Worm (Caenorhabditis elegans) whole organism, L4 larva: ENCODE data around the gene tir-1.
A peak's percentile ranks its signal among the peaks of the same experiment; 100 is the strongest.
"Not testable (repeated sequence)": the region's sequence is repeated elsewhere in the genome, so short reads cannot be mapped to it uniquely, and the experiment has no call there.

ENCODE experiments used
- D1046.2 ChIP-seq: fragments of 200-800 bp; sonication (Bioruptor generic); IDR thresholded peaks from 2 replicates; pipeline ENCODE4 v1.3.6; 2022; ENCODE audit warnings: missing genetic modification characterization, missing compliant biosample characterization
- T20F7.1 ChIP-seq: fragments of 200-800 bp; sonication (Bioruptor generic); optimal IDR thresholded peaks from 2 replicates; lab custom pipeline; 2018; ENCODE audit warnings: mild to moderate bottlenecking, missing genetic modification characterization, missing compliant biosample characterization
- T26A8.4 ChIP-seq: fragments of 200-800 bp; sonication (Bioruptor generic); IDR thresholded peaks from 2 replicates; pipeline ENCODE4 v1.3.6; 2022; ENCODE audit warnings: missing genetic modification characterization, missing compliant biosample characterization
- ZK337.2 ChIP-seq: fragments of 200-800 bp; sonication (Bioruptor generic); IDR thresholded peaks from 2 replicates; pipeline ENCODE4 v1.3.6; 2022; ENCODE audit warnings: missing genetic modification reagents, missing genetic modification characterization, missing compliant biosample characterization
- ceh-20 ChIP-seq: fragments of 200-800 bp; sonication (Bioruptor generic); IDR thresholded peaks from 2 replicates; pipeline ENCODE4 v1.3.6; 2022; ENCODE audit warnings: missing genetic modification reagents, missing genetic modification characterization, missing compliant biosample characterization
- ceh-44 ChIP-seq: fragments of 200-800 bp; sonication (Bioruptor generic); IDR thresholded peaks from 2 replicates; pipeline ENCODE4 v1.3.6; 2022; ENCODE audit warnings: missing genetic modification reagents, missing genetic modification characterization, missing compliant biosample characterization
- ceh-82 ChIP-seq: sonication (generic microtip); optimal IDR thresholded peaks from 2 replicates; lab custom pipeline; 2017; ENCODE audit warnings: missing biosample characterization, missing genetic modification characterization
- ctbp-1 ChIP-seq: fragments of 200-800 bp; sonication (Bioruptor generic); IDR thresholded peaks from 2 replicates; pipeline ENCODE4 v1.3.6; 2022; ENCODE audit warnings: missing genetic modification reagents, missing genetic modification characterization, missing compliant biosample characterization
- daf-16 ChIP-seq, 3 experiments: sonication (generic microtip); optimal IDR thresholded peaks; 2 replicates each; lab custom pipeline; 2016 to 2017; ENCODE audit warnings: missing genetic modification characterization in 3 of 3, missing genetic modification reagents in 3 of 3, mild to moderate bottlenecking in 2 of 3, missing compliant biosample characterization in 2 of 3, missing biosample characterization in 1 of 3, moderate library complexity in 1 of 3
- daf-8 ChIP-seq: fragments of 200-800 bp; sonication (Bioruptor generic); IDR thresholded peaks from 2 replicates; pipeline ENCODE4 v1.3.6; 2022; ENCODE audit warnings: missing genetic modification characterization, missing compliant biosample characterization
- dmd-6 ChIP-seq: fragments of 200-800 bp; sonication (Bioruptor generic); IDR thresholded peaks from 2 replicates; pipeline ENCODE4 v1.3.6; 2022; ENCODE audit warnings: missing genetic modification reagents, missing genetic modification characterization, missing compliant biosample characterization
- dmd-9 ChIP-seq: fragments of 200-800 bp; sonication (Bioruptor generic); IDR thresholded peaks from 2 replicates; pipeline ENCODE4 v1.3.6; 2022; ENCODE audit warnings: missing genetic modification reagents, missing genetic modification characterization, missing compliant biosample characterization
- dpl-1 ChIP-seq: fragments of 150-350 bp; optimal IDR thresholded peaks from 2 replicates; lab custom pipeline; 2014; ENCODE audit warnings: missing biosample characterization, missing genetic modification reagents, missing genetic modification characterization
- dve-1 ChIP-seq: sonication (generic microtip); optimal IDR thresholded peaks from 2 replicates; lab custom pipeline; 2017; ENCODE audit warnings: antibody characterized with exemption, mild to moderate bottlenecking, missing genetic modification characterization, missing compliant biosample characterization; ENCODE audit not compliant: insufficient read depth
- egl-43 ChIP-seq: fragments of 200-800 bp; sonication (Bioruptor generic); IDR thresholded peaks from 2 replicates; pipeline ENCODE4 v1.3.6; 2022; ENCODE audit warnings: missing genetic modification reagents, missing genetic modification characterization, missing compliant biosample characterization
- fos-1 ChIP-seq: fragments of 150-350 bp; optimal IDR thresholded peaks from 2 replicates; lab custom pipeline; 2014; ENCODE audit warnings: missing biosample characterization, missing genetic modification characterization
- gei-8 ChIP-seq: fragments of 200-800 bp; sonication (Bioruptor generic); optimal IDR thresholded peaks from 2 replicates; lab custom pipeline; 2018; ENCODE audit warnings: mild to moderate bottlenecking, missing genetic modification characterization, missing compliant biosample characterization
- hlh-11 ChIP-seq: fragments of 200-800 bp; sonication (Bioruptor generic); optimal IDR thresholded peaks from 2 replicates; lab custom pipeline; 2018; ENCODE audit warnings: mild to moderate bottlenecking, missing genetic modification characterization, missing compliant biosample characterization
- hmg-1.1 ChIP-seq: fragments of 200-800 bp; sonication (Bioruptor generic); IDR thresholded peaks from 2 replicates; pipeline ENCODE4 v1.3.6; 2022; ENCODE audit warnings: missing genetic modification reagents, missing genetic modification characterization, missing compliant biosample characterization
- jun-1 ChIP-seq: fragments of 150-350 bp; optimal IDR thresholded peaks from 2 replicates; lab custom pipeline; 2014; ENCODE audit warnings: missing biosample characterization, missing genetic modification reagents, missing genetic modification characterization
- lin-29 ChIP-seq: fragments of 200-800 bp; sonication (Bioruptor generic); IDR thresholded peaks from 2 replicates; pipeline ENCODE4 v1.3.6; 2022; ENCODE audit warnings: missing genetic modification reagents, missing genetic modification characterization, missing compliant biosample characterization
- lin-38 ChIP-seq: fragments of 200-800 bp; sonication (Bioruptor generic); IDR thresholded peaks from 2 replicates; pipeline ENCODE4 v1.3.6; 2022; ENCODE audit warnings: missing genetic modification reagents, missing genetic modification characterization, missing compliant biosample characterization
- lsy-2 ChIP-seq, 2 experiments: fragments of 150-350 bp in 1 of 2; sonication (generic microtip) in 1 of 2; optimal IDR thresholded peaks; 2 replicates each; lab custom pipeline; 2014 to 2017; ENCODE audit warnings: missing biosample characterization in 2 of 2, missing genetic modification characterization in 2 of 2
- madf-9 ChIP-seq: fragments of 200-800 bp; sonication (Bioruptor generic); conservative IDR thresholded peaks from 2 replicates; pipeline ENCODE4 v1.3.6; 2022; ENCODE audit warnings: missing genetic modification reagents, missing genetic modification characterization, missing compliant biosample characterization
- mdt-29 ChIP-seq: fragments of 200-800 bp; sonication (Bioruptor generic); IDR thresholded peaks from 2 replicates; pipeline ENCODE4 v1.3.6; 2022; ENCODE audit warnings: missing genetic modification reagents, missing genetic modification characterization, missing compliant biosample characterization
- mep-1 ChIP-seq: fragments of 150-350 bp; sonication (generic microtip); optimal IDR thresholded peaks from 3 replicates; lab custom pipeline; 2014; ENCODE audit warnings: missing biosample characterization, missing genetic modification characterization
- mes-2 ChIP-seq: sonication (generic microtip); optimal IDR thresholded peaks from 2 replicates; lab custom pipeline; 2016; ENCODE audit warnings: missing genotype, mild to moderate bottlenecking, missing genetic modification characterization, missing compliant biosample characterization; ENCODE audit not compliant: poor library complexity, severe bottlenecking
- mxl-2 ChIP-seq: fragments of 200-800 bp; sonication (Bioruptor generic); conservative IDR thresholded peaks from 2 replicates; pipeline ENCODE4 v1.3.6; 2022; ENCODE audit warnings: missing genetic modification reagents, missing genetic modification characterization, missing compliant biosample characterization
- mxl-3 ChIP-seq: fragments of 200-800 bp; sonication (Bioruptor generic); optimal IDR thresholded peaks from 2 replicates; lab custom pipeline; 2018; ENCODE audit warnings: mild to moderate bottlenecking, missing genetic modification characterization, missing compliant biosample characterization
- nhr-28 ChIP-seq: fragments of 150-350 bp; optimal IDR thresholded peaks from 2 replicates; lab custom pipeline; 2014; ENCODE audit warnings: missing biosample characterization, missing genetic modification characterization
- nhr-41 ChIP-seq: fragments of 200-800 bp; sonication (Bioruptor generic); IDR thresholded peaks from 2 replicates; pipeline ENCODE4 v1.3.6; 2022; ENCODE audit warnings: missing genetic modification reagents, missing genetic modification characterization, missing compliant biosample characterization
- nhr-42 ChIP-seq: fragments of 200-800 bp; sonication (Bioruptor generic); IDR thresholded peaks from 2 replicates; pipeline ENCODE4 v1.3.6; 2022; ENCODE audit warnings: missing genetic modification characterization, missing compliant biosample characterization
- nhr-76 ChIP-seq: fragments of 150-350 bp; optimal IDR thresholded peaks from 2 replicates; lab custom pipeline; 2014; ENCODE audit warnings: missing biosample characterization, missing genetic modification characterization
- pha-4 ChIP-seq, 2 experiments: fragments of 150-350 bp in 1 of 2; fragments of 200-800 bp in 1 of 2; sonication (Bioruptor generic) in 1 of 2; IDR thresholded peaks in 1 of 2; optimal IDR thresholded peaks in 1 of 2; 2 replicates each; pipeline versions ENCODE4 v1.3.6 to Lab custom; 2014 to 2022; ENCODE audit warnings: missing genetic modification characterization in 2 of 2, missing genetic modification reagents in 2 of 2, missing biosample characterization in 1 of 2, missing compliant biosample characterization in 1 of 2
- php-3 ChIP-seq: fragments of 200-800 bp; sonication (Bioruptor generic); IDR thresholded peaks from 2 replicates; pipeline ENCODE4 v1.3.6; 2022; ENCODE audit warnings: missing genetic modification reagents, missing genetic modification characterization, missing compliant biosample characterization
- rbr-2 ChIP-seq: sonication (generic microtip); optimal IDR thresholded peaks from 2 replicates; lab custom pipeline; 2016; ENCODE audit warnings: missing genotype, missing genetic modification characterization, missing compliant biosample characterization
- saeg-2 ChIP-seq: fragments of 200-800 bp; sonication (Bioruptor generic); IDR thresholded peaks from 2 replicates; pipeline ENCODE4 v1.3.6; 2022; ENCODE audit warnings: missing genetic modification reagents, missing genetic modification characterization, missing compliant biosample characterization
- spr-1 ChIP-seq: sonication (generic microtip); optimal IDR thresholded peaks from 2 replicates; lab custom pipeline; 2016; ENCODE audit warnings: mild to moderate bottlenecking, missing genetic modification characterization, missing compliant biosample characterization
- tag-97 ChIP-seq: fragments of 200-800 bp; sonication (Bioruptor generic); IDR thresholded peaks from 2 replicates; pipeline ENCODE4 v1.3.6; 2022; ENCODE audit warnings: missing genetic modification characterization, missing compliant biosample characterization
- tra-1 ChIP-seq: fragments of 200-800 bp; sonication (Bioruptor generic); IDR thresholded peaks from 2 replicates; pipeline ENCODE4 v1.3.6; 2022; ENCODE audit warnings: missing genetic modification reagents, missing genetic modification characterization, missing compliant biosample characterization
- unc-130 ChIP-seq: sonication (generic microtip); optimal IDR thresholded peaks from 2 replicates; lab custom pipeline; 2016; ENCODE audit warnings: missing genetic modification reagents, missing genetic modification characterization, missing compliant biosample characterization
- vab-7 ChIP-seq: fragments of 200-800 bp; sonication (Bioruptor generic); IDR thresholded peaks from 2 replicates; pipeline ENCODE4 v1.3.6; 2022; ENCODE audit warnings: missing genetic modification reagents, missing genetic modification characterization, missing compliant biosample characterization
- ztf-11 ChIP-seq: fragments of 150-350 bp; optimal IDR thresholded peaks from 2 replicates; lab custom pipeline; 2014; ENCODE audit warnings: missing biosample characterization, missing genetic modification characterization

Gene tir-1

ce11 chrIII:3862918-3863385 lies 38.5 kb downstream of the tir-1 start, which contains the start of gene brc-1 (continued):
- TF ChIP-seq mxl-3 (peak; percentile 59), ceh-82 (tag; lab: Kevin White, UChicago) (no peak), lin-38 (GFP tag; lab: Robert Waterston, UW) (peak; percentile 97), nhr-28 (peak; percentile 77), tag-97 (GFP tag; lab: Robert Waterston, UW) (no peak), dmd-9 (GFP tag; lab: Robert Waterston, UW) (peak; percentile 75), spr-1 (tag; lab: Kevin White, UChicago) (peak; percentile 15), ztf-11 (no peak), daf-16 (GFP tag; optimal IDR thresholded peaks at IDR 0.05; lab: Kevin White, UChicago) (peak in 1 of 2 experiments; percentile 41), daf-16 (tag; optimal IDR thresholded peaks at IDR 0.05; lab: Kevin White, UChicago) (peak; percentile 50), unc-130 (no peak), T20F7.1 (GFP tag; lab: Kevin White, UChicago) (peak; percentile 73), nhr-76 (tag; lab: Kevin White, UChicago) (no peak), fos-1 (tag; lab: Kevin White, UChicago) (no peak), jun-1 (peak; percentile 29), ZK337.2 (GFP tag; lab: Robert Waterston, UW) (no peak), T26A8.4 (GFP tag; lab: Robert Waterston, UW) (peak; percentile 72), mep-1 (tag; lab: Kevin White, UChicago) (peak; percentile 95), daf-8 (no peak), nhr-41 (no peak), gei-8 (GFP tag; lab: Kevin White, UChicago) (no peak)

ce11 chrIII:3858003-3858402 lies 43.4 kb downstream of the tir-1 start:
- peak; percentile 40 for TF ChIP-seq hlh-11 (tag; lab: Kevin White, UChicago)
- TF ChIP-seq dmd-6 (GFP tag; lab: Robert Waterston, UW) = peak; percentile 69
- peak in 1 of 2 experiments; percentile 30 for TF ChIP-seq lsy-2 (tag; optimal IDR thresholded peaks at IDR 0.05; lab: Kevin White, UChicago)
- peak; percentile 8 for TF ChIP-seq nhr-28
- TF ChIP-seq mxl-2 = 0 out of 2 replicates have a peak, but pooled peaks have one; percentile 22
- TF ChIP-seq daf-16 (GFP tag; optimal IDR thresholded peaks at IDR 0.05; lab: Kevin White, UChicago) = not testable (repeated sequence)
- peak; percentile 91 for TF ChIP-seq daf-16 (tag; optimal IDR thresholded peaks at IDR 0.05; lab: Kevin White, UChicago)
- peak; percentile 46 for TF ChIP-seq dve-1 (tag; lab: Kevin White, UChicago)
- TF ChIP-seq php-3 (GFP tag; lab: Robert Waterston, UW) = 0 out of 2 replicates have a peak, but pooled peaks have one; percentile 30

ce11 chrIII:3857007-3857406 lies 44.4 kb downstream of the tir-1 start:
- TF ChIP-seq mdt-29 (GFP tag; lab: Robert Waterston, UW) = peak; percentile 87
- peak; percentile 20 for TF ChIP-seq mes-2 (tag; lab: Kevin White, UChicago)
- TF ChIP-seq ceh-44 = peak; percentile 73; the same call in 1 of the 2 replicates
- peak; percentile 86 for TF ChIP-seq ceh-20
- TF ChIP-seq lin-38 (GFP tag; lab: Robert Waterston, UW) = peak; percentile 91
- peak; percentile 90; the same call in 1 of the 2 replicates for TF ChIP-seq nhr-42 (GFP tag; lab: Robert Waterston, UW)
- peak; percentile 85 for TF ChIP-seq T26A8.4 (GFP tag; lab: Robert Waterston, UW)
- TF ChIP-seq T20F7.1 (GFP tag; lab: Kevin White, UChicago) = peak; percentile 69
- TF ChIP-seq dmd-6 (GFP tag; lab: Robert Waterston, UW) = peak; percentile 92
- TF ChIP-seq pha-4 (GFP tag; IDR thresholded peaks at IDR 0.05; lab: Robert Waterston, UW) = peak; percentile 68
- TF ChIP-seq pha-4 (tag; optimal IDR thresholded peaks at IDR 0.05; lab: Kevin White, UChicago) = not testable (repeated sequence)
- 0 out of 2 replicates have a peak, but pooled peaks have one; percentile 45 for TF ChIP-seq php-3 (GFP tag; lab: Robert Waterston, UW)
- peak; percentile 82 for TF ChIP-seq ctbp-1 (GFP tag; lab: Robert Waterston, UW)
- TF ChIP-seq dmd-9 (GFP tag; lab: Robert Waterston, UW) = peak; percentile 98
- TF ChIP-seq D1046.2 (GFP tag; lab: Robert Waterston, UW) = peak; percentile 92
- peak; percentile 80 for TF ChIP-seq madf-9 (GFP tag; lab: Robert Waterston, UW)
- peak; percentile 33 for TF ChIP-seq hlh-11 (tag; lab: Kevin White, UChicago)
- TF ChIP-seq lin-29 = peak; percentile 72
- TF ChIP-seq saeg-2 = 0 out of 2 replicates have a peak, but pooled peaks have one; percentile 23
- peak; percentile 7 for TF ChIP-seq dpl-1 (GFP tag; lab: Kevin White, UChicago)
- TF ChIP-seq tra-1 = peak; percentile 88
- TF ChIP-seq vab-7 (GFP tag; lab: Robert Waterston, UW) = peak; percentile 85
- TF ChIP-seq hmg-1.1 (GFP tag; lab: Robert Waterston, UW) = peak; percentile 88
- TF ChIP-seq mxl-2 = 0 out of 2 replicates have a peak, but pooled peaks have one; percentile 15
- TF ChIP-seq tag-97 (GFP tag; lab: Robert Waterston, UW) = 0 out of 2 replicates have a peak, but pooled peaks have one; percentile 38
- TF ChIP-seq egl-43 (GFP tag; lab: Robert Waterston, UW) = 0 out of 2 replicates have a peak, but pooled peaks have one; percentile 38
- peak; percentile 94 for TF ChIP-seq ZK337.2 (GFP tag; lab: Robert Waterston, UW)
- TF ChIP-seq lsy-2 (tag; optimal IDR thresholded peaks at IDR 0.05; lab: Kevin White, UChicago) = peak; percentile 67 to 94
- TF ChIP-seq rbr-2 (tag; lab: Kevin White, UChicago) = peak; percentile 50
